Worm (Caenorhabditis elegans): ENCODE data around the gene nkb-3.

The nkb-3 gene

DNA sequence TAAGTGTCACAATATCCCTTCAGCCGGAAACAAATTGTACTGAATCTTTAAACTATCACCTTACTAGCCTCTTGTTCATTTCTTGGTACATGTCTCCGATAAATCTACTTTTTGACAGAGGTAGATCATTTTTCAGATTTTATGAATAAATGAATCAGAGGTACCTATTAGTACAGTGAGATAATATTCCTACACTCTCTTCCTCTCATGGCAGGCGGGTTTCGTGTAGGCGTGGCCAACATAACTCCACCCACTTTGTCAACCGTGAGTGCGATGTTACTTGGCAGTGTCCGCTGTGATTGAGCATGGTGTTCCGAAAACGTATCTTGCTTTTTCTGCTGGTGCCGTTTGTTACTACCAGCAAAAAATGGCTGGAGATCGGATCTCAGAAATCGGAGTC is 14.9 kb upstream of the nkb-3 start, which contains the start of gene F55F3.4:
F55F3.4 (plus strand) TSS at position 301 of the 400 bp plus-strand sequence.
- no peak for TF ChIP-seq dmd-6 (GFP tag; IDR thresholded peaks at IDR 0.05)
- TF ChIP-seq mdt-29 (GFP tag; IDR thresholded peaks at IDR 0.05) = no peak
- TF ChIP-seq egl-27 (tag; optimal IDR thresholded peaks at IDR 0.05) = no peak
- TF ChIP-seq ztf-7 (tag; optimal IDR thresholded peaks at IDR 0.05) = no peak
- TF ChIP-seq ceh-28 (tag; optimal IDR thresholded peaks at IDR 0.05) = no peak
- no peak for TF ChIP-seq duxl-1 (tag; optimal IDR thresholded peaks at IDR 0.05; ENCODE audit: poor library complexity)
- no peak for TF ChIP-seq hlh-30 (tag; optimal IDR thresholded peaks at IDR 0.05; ENCODE audit: insufficient read depth)
- no peak for TF ChIP-seq zip-2 (tag; optimal IDR thresholded peaks at IDR 0.05)
- no peak for TF ChIP-seq lir-3 (tag; optimal IDR thresholded peaks at IDR 0.05)
- TF ChIP-seq F44E2.7 (GFP tag; IDR thresholded peaks at IDR 0.05) = no peak
- TF ChIP-seq pqm-1 (tag; optimal IDR thresholded peaks at IDR 0.05) = no peak

DNA sequence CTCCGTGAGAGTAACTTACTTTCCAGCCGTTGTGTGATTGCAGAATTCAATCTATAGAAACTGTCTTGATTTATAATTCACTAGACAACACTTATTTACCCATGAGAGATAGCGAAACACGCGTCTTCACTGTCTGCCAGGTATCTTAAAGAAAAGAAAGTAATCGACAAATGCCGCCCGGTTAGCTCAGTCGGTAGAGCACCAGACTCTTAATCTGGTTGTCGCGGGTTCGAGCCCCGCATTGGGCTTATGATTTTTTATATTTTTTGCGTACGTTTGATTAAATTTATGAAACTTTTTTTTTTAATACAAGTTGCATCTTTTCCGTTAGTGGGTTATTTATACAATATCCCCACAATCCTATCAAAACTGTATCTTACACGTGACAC is 11.7 kb upstream of the nkb-3 start:
- TF ChIP-seq duxl-1 (tag; optimal IDR thresholded peaks at IDR 0.05; ENCODE audit: poor library complexity) = peak; percentile 53
- peak; percentile 38 for TF ChIP-seq dve-1 (tag; optimal IDR thresholded peaks at IDR 0.05; ENCODE audit: insufficient read depth)
- peak; percentile 15 for TF ChIP-seq hlh-11 (tag; optimal IDR thresholded peaks at IDR 0.05)
- peak; percentile 73 for TF ChIP-seq vab-7 (GFP tag; IDR thresholded peaks at IDR 0.05)
- peak; percentile 59 for TF ChIP-seq arid-1 (GFP tag; conservative IDR thresholded peaks at IDR 0.05)
- 0 out of 2 replicates have a peak, but pooled peaks have one; percentile 33 for TF ChIP-seq Y48G9A.11 (GFP tag; IDR thresholded peaks at IDR 0.05)
- no peak; the same call in 1 of the 2 replicates for TF ChIP-seq T26A8.4 (GFP tag; IDR thresholded peaks at IDR 0.05)
- peak; percentile 3 for TF ChIP-seq hlh-30 (tag; optimal IDR thresholded peaks at IDR 0.05; ENCODE audit: insufficient read depth)
- no peak for TF ChIP-seq fos-1 (tag; optimal IDR thresholded peaks at IDR 0.05)
- TF ChIP-seq lin-29 (GFP tag; IDR thresholded peaks at IDR 0.05) = no peak
- no peak for TF ChIP-seq F44E2.7 (GFP tag; IDR thresholded peaks at IDR 0.05)
- TF ChIP-seq daf-16 (GFP tag; optimal IDR thresholded peaks at IDR 0.05) = no peak
- peak; percentile 62 for TF ChIP-seq daf-16 (tag; optimal IDR thresholded peaks at IDR 0.05)
- no peak for TF ChIP-seq lin-38 (GFP tag; IDR thresholded peaks at IDR 0.05)
- no peak for TF ChIP-seq lir-3 (tag; optimal IDR thresholded peaks at IDR 0.05)
- 0 out of 2 replicates have a peak, but pooled peaks have one; percentile 14 for TF ChIP-seq lin-1 (GFP tag; IDR thresholded peaks at IDR 0.05)
- TF ChIP-seq php-3 (GFP tag; IDR thresholded peaks at IDR 0.05) = 0 out of 2 replicates have a peak, but pooled peaks have one; percentile 38
- TF ChIP-seq madf-9 (GFP tag; conservative IDR thresholded peaks at IDR 0.05) = peak; percentile 82
- 0 out of 4 replicates have a peak, but pooled peaks of 1 of the 2 experiments have one; percentile 60 for TF ChIP-seq madf-5 (GFP tag; IDR thresholded peaks at IDR 0.05)
- TF ChIP-seq tra-1 (GFP tag; IDR thresholded peaks at IDR 0.05) = peak; percentile 71
- TF ChIP-seq ceh-44 (GFP tag; IDR thresholded peaks at IDR 0.05) = 0 out of 2 replicates have a peak, but pooled peaks have one; percentile 48
- no peak for TF ChIP-seq egl-27 (tag; optimal IDR thresholded peaks at IDR 0.05)
- no peak for TF ChIP-seq nhr-48 (tag; optimal IDR thresholded peaks at IDR 0.05)
- peak; percentile 78; the same call in 1 of the 2 replicates for TF ChIP-seq snpc-1.2 (GFP tag; IDR thresholded peaks at IDR 0.05)
- peak; percentile 54 for TF ChIP-seq dmd-6 (GFP tag; IDR thresholded peaks at IDR 0.05)
- no peak for TF ChIP-seq lin-15B (tag; optimal IDR thresholded peaks at IDR 0.05)
- TF ChIP-seq mxl-2 (GFP tag; conservative IDR thresholded peaks at IDR 0.05) = no peak
- TF ChIP-seq dmd-8 (GFP tag; IDR thresholded peaks at IDR 0.05) = peak; percentile 77; the same call in 1 of the 2 replicates
- peak; percentile 68; the same call in 1 of the 2 replicates for TF ChIP-seq F26F4.8 (GFP tag; conservative IDR thresholded peaks at IDR 0.05)
- no peak for TF ChIP-seq nhr-28 (tag; optimal IDR thresholded peaks at IDR 0.05)
- 0 out of 2 replicates have a peak, but pooled peaks have one; percentile 31 for TF ChIP-seq nhr-41 (GFP tag; IDR thresholded peaks at IDR 0.05)
- 0 out of 2 replicates have a peak, but pooled peaks have one; percentile 50 for TF ChIP-seq ctbp-1 (GFP tag; IDR thresholded peaks at IDR 0.05)
- TF ChIP-seq nhr-77 (tag; optimal IDR thresholded peaks at IDR 0.05) = peak; percentile 13
- peak; percentile 84 for TF ChIP-seq lim-7 (GFP tag; IDR thresholded peaks at IDR 0.05)
